Worm (Caenorhabditis elegans) whole organism, L4 larva: ENCODE results near the gene C45G9.4.

Experiments used
- dpl-1 ChIP-seq: fragments of 150-350 bp; optimal IDR thresholded peaks from 2 replicates; lab custom pipeline; 2014; ENCODE audit warnings: missing biosample characterization, missing genetic modification reagents, missing genetic modification characterization
- lin-15B ChIP-seq: fragments of 150-350 bp; sonication (generic microtip); optimal IDR thresholded peaks from 3 replicates; lab custom pipeline; 2014; ENCODE audit warnings: missing biosample characterization, missing genetic modification characterization

DNA sequence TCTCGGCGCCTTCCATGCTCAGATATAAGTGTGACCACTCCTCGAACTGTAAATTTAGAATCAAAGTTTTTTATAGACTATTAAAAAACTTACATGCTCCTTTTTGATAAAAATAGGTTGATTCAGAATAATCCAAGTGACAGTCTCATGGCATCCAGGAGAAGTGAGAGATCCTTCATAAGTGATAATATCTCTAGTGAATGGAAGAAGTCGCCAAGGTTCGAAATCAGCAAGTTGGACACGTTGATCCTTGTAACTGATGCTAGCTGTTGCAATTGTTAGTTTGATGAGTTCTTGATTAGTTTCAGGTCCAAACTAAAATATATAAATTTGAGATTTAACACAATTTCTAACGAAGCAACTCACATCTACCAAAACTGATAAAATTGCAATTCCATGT, 20.8 kb downstream of the C45G9.4 start:
- TF ChIP-seq lin-15B (tag; lab: Kevin White, UChicago) (no peak), dpl-1 (GFP tag; lab: Kevin White, UChicago) (no peak)
